Fruit fly (Drosophila melanogaster) whole organism, embryonic: Measurements from ENCODE around the gene CG7294.
A peak's percentile ranks its signal among the peaks of the same experiment; 100 is the strongest.

Source experiments
- ATbp ChIP-seq: fragments of 200-800 bp; sonication (Bioruptor generic); optimal IDR thresholded peaks from 2 replicates; lab custom pipeline; 2017; ENCODE audit warnings: missing biosample characterization, mild to moderate bottlenecking, missing genetic modification characterization, missing genetic modification reagents
- CG10462 ChIP-seq: fragments of 200-800 bp; sonication (Bioruptor generic); optimal IDR thresholded peaks from 2 replicates; lab custom pipeline; 2016; ENCODE audit warnings: missing biosample characterization, missing genetic modification characterization
- CG11085 ChIP-seq: fragments of 200-800 bp; sonication (Bioruptor generic); IDR thresholded peaks from 2 replicates; pipeline ENCODE4 v1.3.6; 2022; ENCODE audit warnings: missing biosample characterization, missing genetic modification characterization
- CG11247 ChIP-seq: fragments of 200-800 bp; sonication (Bioruptor generic); IDR thresholded peaks from 2 replicates; pipeline ENCODE4 v1.3.6; 2022; ENCODE audit warnings: missing biosample characterization, missing genetic modification characterization
- CG12219 ChIP-seq: fragments of 200-800 bp; sonication (Bioruptor generic); optimal IDR thresholded peaks from 3 replicates; lab custom pipeline; 2018; ENCODE audit warnings: missing biosample characterization, mild to moderate bottlenecking, missing genetic modification characterization
- CG14050 ChIP-seq: fragments of 200-800 bp; sonication (Bioruptor generic); IDR thresholded peaks from 3 replicates; pipeline ENCODE4 v1.3.6; 2022; ENCODE audit warnings: missing biosample characterization, missing genetic modification characterization
- CG14441 ChIP-seq: fragments of 200-800 bp; sonication (Bioruptor generic); IDR thresholded peaks from 2 replicates; pipeline ENCODE4 v1.3.6; 2022; ENCODE audit warnings: missing biosample characterization, missing genetic modification characterization
- CG14667 ChIP-seq: fragments of 200-800 bp; sonication (Bioruptor generic); IDR thresholded peaks from 2 replicates; pipeline ENCODE4 v1.3.6; 2022; ENCODE audit warnings: missing biosample characterization, missing genetic modification characterization
- CG14710 ChIP-seq: fragments of 200-800 bp; sonication (Bioruptor generic); optimal IDR thresholded peaks from 3 replicates; lab custom pipeline; 2019; ENCODE audit warnings: missing biosample characterization, mild to moderate bottlenecking, missing genetic modification characterization, moderate library complexity
- CG18011 ChIP-seq: fragments of 200-800 bp; sonication (Bioruptor generic); optimal IDR thresholded peaks from 2 replicates; lab custom pipeline; 2017; ENCODE audit warnings: missing biosample characterization, missing genetic modification characterization, mild to moderate bottlenecking, moderate library complexity, missing genotype
- CG2120 ChIP-seq: fragments of 200-800 bp; sonication (Bioruptor generic); optimal IDR thresholded peaks from 3 replicates; lab custom pipeline; 2016; ENCODE audit warnings: missing biosample characterization, missing genetic modification characterization
- CG30403 ChIP-seq: fragments of 200-800 bp; sonication (Bioruptor generic); optimal IDR thresholded peaks from 3 replicates; lab custom pipeline; 2016; ENCODE audit warnings: missing biosample characterization, missing genetic modification characterization
- CG30431 ChIP-seq: fragments of 200-800 bp; sonication (Bioruptor generic); optimal IDR thresholded peaks from 2 replicates; lab custom pipeline; 2017; ENCODE audit warnings: missing biosample characterization, missing genetic modification characterization
- CG4328 ChIP-seq: fragments of 200-800 bp; sonication (Bioruptor generic); optimal IDR thresholded peaks from 3 replicates; lab custom pipeline; 2017; ENCODE audit warnings: missing biosample characterization, missing genetic modification reagents, missing genetic modification characterization
- CG4730 ChIP-seq: fragments of 200-800 bp; sonication (Bioruptor generic); IDR thresholded peaks from 2 replicates; pipeline ENCODE4 v1.3.6; 2022; ENCODE audit warnings: missing biosample characterization, missing genetic modification characterization
- CG7786 ChIP-seq: fragments of 200-800 bp; sonication (Bioruptor generic); optimal IDR thresholded peaks from 2 replicates; lab custom pipeline; 2016; ENCODE audit warnings: missing biosample characterization, missing genetic modification characterization
- CG7963 ChIP-seq: fragments of 200-800 bp; sonication (Bioruptor generic); IDR thresholded peaks from 3 replicates; pipeline ENCODE4 v1.3.6; 2022; ENCODE audit warnings: missing biosample characterization, missing genetic modification characterization; ENCODE audit not compliant: partially characterized antibody
- HLH3B ChIP-seq: fragments of 200-800 bp; sonication (Bioruptor generic); IDR thresholded peaks from 2 replicates; pipeline ENCODE4 v1.3.6; 2022; ENCODE audit warnings: missing biosample characterization, missing genetic modification characterization
- HLH54F ChIP-seq: fragments of 200-800 bp; sonication (Bioruptor generic); optimal IDR thresholded peaks from 3 replicates; lab custom pipeline; 2016; ENCODE audit warnings: missing biosample characterization, missing genetic modification characterization
- Hand ChIP-seq: fragments of 200-800 bp; sonication (Bioruptor generic); optimal IDR thresholded peaks from 2 replicates; lab custom pipeline; 2017; ENCODE audit warnings: mild to moderate bottlenecking, missing biosample characterization, missing genetic modification reagents, missing genetic modification characterization
- Meics ChIP-seq: fragments of 200-800 bp; sonication (Bioruptor generic); optimal IDR thresholded peaks from 2 replicates; lab custom pipeline; 2017; ENCODE audit warnings: missing biosample characterization, mild to moderate bottlenecking, missing genetic modification characterization
- Optix ChIP-seq: fragments of 200-800 bp; sonication (Bioruptor generic); IDR thresholded peaks from 3 replicates; pipeline ENCODE4 v1.3.6; 2022; ENCODE audit warnings: missing biosample characterization, missing genetic modification characterization
- Stat92E ChIP-seq, 3 experiments: fragments of >200 bp in 2 of 3; fragments of 200-800 bp in 1 of 3; sonication (Bioruptor generic) in 1 of 3; optimal IDR thresholded peaks; 2 replicates each; lab custom pipeline; 2017 to 2019; ENCODE audit warnings: missing biosample characterization in 3 of 3, missing genetic modification characterization in 3 of 3, mild to moderate bottlenecking in 1 of 3, moderate library complexity in 1 of 3
- Taf1 ChIP-seq: fragments of 200-800 bp; sonication (Bioruptor generic); IDR thresholded peaks from 2 replicates; pipeline ENCODE4 v1.3.6; 2022; ENCODE audit warnings: missing biosample characterization, missing genetic modification characterization
- Vsx1 ChIP-seq: fragments of 200-800 bp; sonication (Bioruptor generic); optimal IDR thresholded peaks from 2 replicates; lab custom pipeline; 2017; ENCODE audit warnings: missing biosample characterization, mild to moderate bottlenecking, missing genetic modification characterization, missing genetic modification reagents
- ara ChIP-seq: fragments of 200-800 bp; sonication (Bioruptor generic); IDR thresholded peaks from 2 replicates; pipeline ENCODE4 v1.3.6; 2022; ENCODE audit warnings: missing biosample characterization, missing genetic modification characterization
- bcd ChIP-seq: fragments of 200-800 bp; sonication (Bioruptor generic); optimal IDR thresholded peaks from 2 replicates; lab custom pipeline; 2017; ENCODE audit warnings: missing biosample characterization, mild to moderate bottlenecking, missing genetic modification characterization
- bigmax ChIP-seq: fragments of 200-800 bp; sonication (Bioruptor generic); optimal IDR thresholded peaks from 2 replicates; lab custom pipeline; 2018; ENCODE audit warnings: missing biosample characterization, mild to moderate bottlenecking, missing genetic modification characterization
- bowl ChIP-seq: fragments of 200-800 bp; sonication (Bioruptor generic); IDR thresholded peaks from 2 replicates; pipeline ENCODE4 v1.3.6; 2022; ENCODE audit warnings: missing biosample characterization, missing genetic modification characterization
- bsh ChIP-seq, 2 experiments: fragments of 200-800 bp; sonication (Bioruptor generic); optimal IDR thresholded peaks; 2 replicates each; lab custom pipeline; 2017 to 2018; ENCODE audit warnings: mild to moderate bottlenecking in 2 of 2, missing biosample characterization in 2 of 2, missing genetic modification characterization in 2 of 2, moderate library complexity in 1 of 2
- cas ChIP-seq: fragments of 200-800 bp; sonication (Bioruptor generic); IDR thresholded peaks from 2 replicates; pipeline ENCODE4 v1.3.6; 2022; ENCODE audit warnings: missing biosample characterization, missing genetic modification characterization
- cato ChIP-seq: fragments of 200-800 bp; sonication (Bioruptor generic); optimal IDR thresholded peaks from 2 replicates; lab custom pipeline; 2016; ENCODE audit warnings: missing biosample characterization, missing genetic modification characterization, borderline replicate concordance
- caup ChIP-seq: fragments of 200-800 bp; sonication (Bioruptor generic); optimal IDR thresholded peaks from 3 replicates; lab custom pipeline; 2017; ENCODE audit warnings: missing biosample characterization, mild to moderate bottlenecking, missing genetic modification characterization, moderate library complexity; ENCODE audit not compliant: severe bottlenecking
- corto ChIP-seq: fragments of 200-800 bp; sonication (Bioruptor generic); optimal IDR thresholded peaks from 2 replicates; lab custom pipeline; 2016; ENCODE audit warnings: missing biosample characterization, mild to moderate bottlenecking, missing genetic modification characterization, moderate library complexity
- cwo ChIP-seq: fragments of 200-800 bp; sonication (Bioruptor generic); optimal IDR thresholded peaks from 3 replicates; lab custom pipeline; 2017; ENCODE audit warnings: missing biosample characterization, missing genetic modification characterization, mild to moderate bottlenecking, moderate library complexity, missing genetic modification reagents
- eve ChIP-seq, 2 experiments: fragments of >200 bp; optimal IDR thresholded peaks; 2 replicates each; lab custom pipeline; 2017; ENCODE audit warnings: missing biosample characterization in 2 of 2, missing genetic modification characterization in 2 of 2
- ewg ChIP-seq: fragments of 200-800 bp; sonication (Bioruptor generic); optimal IDR thresholded peaks from 3 replicates; lab custom pipeline; 2017; ENCODE audit warnings: mild to moderate bottlenecking, missing biosample characterization, missing genetic modification reagents, missing genetic modification characterization
- grau ChIP-seq: fragments of 200-800 bp; optimal IDR thresholded peaks from 3 replicates; lab custom pipeline; 2019; ENCODE audit warnings: missing biosample characterization, mild to moderate bottlenecking, missing genetic modification characterization, moderate library complexity
- inv ChIP-seq: fragments of 200-800 bp; sonication (Bioruptor generic); IDR thresholded peaks from 2 replicates; pipeline ENCODE4 v1.3.6; 2022; ENCODE audit warnings: missing biosample characterization, missing genetic modification characterization; ENCODE audit not compliant: partially characterized antibody
- klu ChIP-seq: fragments of 200-800 bp; sonication (Bioruptor generic); IDR thresholded peaks from 2 replicates; pipeline ENCODE4 v1.3.6; 2022; ENCODE audit warnings: missing biosample characterization, missing genetic modification characterization
- luna ChIP-seq: fragments of 200-800 bp; sonication (Bioruptor generic); optimal IDR thresholded peaks from 2 replicates; lab custom pipeline; 2016; ENCODE audit warnings: missing biosample characterization, missing genetic modification characterization
- mam ChIP-seq: fragments of 200-800 bp; sonication (Bioruptor generic); optimal IDR thresholded peaks from 3 replicates; lab custom pipeline; 2016; ENCODE audit warnings: missing biosample characterization, missing genetic modification characterization
- pros ChIP-seq: fragments of 200-800 bp; sonication (Bioruptor generic); optimal IDR thresholded peaks from 3 replicates; lab custom pipeline; 2019; ENCODE audit warnings: missing biosample characterization, mild to moderate bottlenecking, missing genetic modification characterization, moderate library complexity
- schlank ChIP-seq: fragments of 200-800 bp; sonication (Bioruptor generic); optimal IDR thresholded peaks from 2 replicates; lab custom pipeline; 2018; ENCODE audit warnings: missing biosample characterization, mild to moderate bottlenecking, missing genetic modification characterization
- sob ChIP-seq: fragments of 200-800 bp; sonication (Bioruptor generic); IDR thresholded peaks from 2 replicates; pipeline ENCODE4 v1.3.6; 2022; ENCODE audit warnings: missing biosample characterization, missing genetic modification characterization
- tin ChIP-seq: fragments of 200-800 bp; sonication (Bioruptor generic); optimal IDR thresholded peaks from 3 replicates; lab custom pipeline; 2016; ENCODE audit warnings: missing biosample characterization, missing genetic modification characterization
- vvl ChIP-seq: fragments of 200-800 bp; sonication (Bioruptor generic); IDR thresholded peaks from 2 replicates; pipeline ENCODE4 v1.3.6; 2022; ENCODE audit warnings: missing biosample characterization, missing genetic modification characterization
- yki ChIP-seq: fragments of >200 bp; optimal IDR thresholded peaks from 3 replicates; lab custom pipeline; 2018
- zf30C ChIP-seq: fragments of 200-800 bp; sonication (Bioruptor generic); optimal IDR thresholded peaks from 3 replicates; lab custom pipeline; 2018; ENCODE audit warnings: missing biosample characterization, mild to moderate bottlenecking, missing genetic modification characterization

The CG7294 gene

dm6 chr2L:10736993-10737756 lies 48.1 kb upstream of the CG7294 start, which contains the start of the genes Vha16-5 and CG12299 (continued):
- peak; percentile 55 for TF ChIP-seq Taf1
- TF ChIP-seq CG14441 (GFP tag; lab: Robert Waterston, UW) = peak; percentile 88
- TF ChIP-seq vvl (GFP tag; lab: Robert Waterston, UW) = peak; percentile 95
- TF ChIP-seq CG14710 (tag; lab: Kevin White, UChicago) = peak; percentile 76
- TF ChIP-seq mam (GFP tag; lab: Kevin White, UChicago) = peak; percentile 74
- peak; percentile 28 for TF ChIP-seq CG4328 (GFP tag; lab: Kevin White, UChicago)
- no peak for TF ChIP-seq corto
- TF ChIP-seq cwo (GFP tag; lab: Kevin White, UChicago) = no peak
- peak; percentile 69 for TF ChIP-seq CG11085 (GFP tag; lab: Robert Waterston, UW)
- TF ChIP-seq tin (GFP tag; lab: Kevin White, UChicago) = peak; percentile 96
- TF ChIP-seq ara (GFP tag; lab: Robert Waterston, UW) = peak; percentile 93
- TF ChIP-seq bigmax (GFP tag; lab: Kevin White, UChicago) = no peak
- TF ChIP-seq schlank (tag; lab: Kevin White, UChicago) = no peak
- TF ChIP-seq bsh (GFP tag; optimal IDR thresholded peaks at IDR 0.05; lab: Kevin White, UChicago) = peak in 1 of 2 experiments; percentile 80
- peak; percentile 86 for TF ChIP-seq CG4730
- peak; percentile 75 for TF ChIP-seq cas
- peak; percentile 93 for TF ChIP-seq HLH54F (GFP tag; lab: Kevin White, UChicago)
- peak; percentile 73 for TF ChIP-seq inv (GFP tag; lab: Robert Waterston, UW)
- TF ChIP-seq Hand (GFP tag; lab: Kevin White, UChicago) = no peak
- no peak for TF ChIP-seq luna
- TF ChIP-seq CG7963 = peak; percentile 86
- peak; percentile 70 for TF ChIP-seq CG10462 (GFP tag; lab: Kevin White, UChicago)
- TF ChIP-seq Meics (GFP tag; lab: Kevin White, UChicago) = peak; percentile 70
- TF ChIP-seq caup (GFP tag; lab: Kevin White, UChicago) = peak; percentile 63
- no peak for TF ChIP-seq yki (lab: Kevin White, UChicago)
- peak; percentile 88 for TF ChIP-seq CG11247
- TF ChIP-seq CG14667 (GFP tag; lab: Robert Waterston, UW) = peak; percentile 70
- no peak for TF ChIP-seq CG12219
- TF ChIP-seq pros (GFP tag; lab: Kevin White, UChicago) = no peak
- TF ChIP-seq CG2120 (GFP tag; lab: Kevin White, UChicago) = peak; percentile 93
- peak; percentile 74 for TF ChIP-seq ewg (GFP tag; lab: Kevin White, UChicago)
- TF ChIP-seq bcd (GFP tag; lab: Kevin White, UChicago) = peak; percentile 72
- no peak for TF ChIP-seq eve (GFP tag; optimal IDR thresholded peaks at IDR 0.05; lab: Kevin White, UChicago)
- TF ChIP-seq klu (GFP tag; lab: Robert Waterston, UW) = peak; percentile 54; the same call in 1 of the 2 replicates
- peak; percentile 82 for TF ChIP-seq bowl (GFP tag; lab: Robert Waterston, UW)
- TF ChIP-seq grau (tag; lab: Kevin White, UChicago) = peak; percentile 68
- TF ChIP-seq Optix (GFP tag; lab: Robert Waterston, UW) = peak; percentile 92
- TF ChIP-seq Vsx1 = no peak
- TF ChIP-seq CG14050 = peak; percentile 87
- TF ChIP-seq Stat92E (GFP tag; optimal IDR thresholded peaks at IDR 0.05; lab: Kevin White, UChicago) = no peak
- TF ChIP-seq CG18011 (GFP tag; lab: Kevin White, UChicago) = peak; percentile 83
- TF ChIP-seq CG30431 (GFP tag; lab: Kevin White, UChicago) = peak; percentile 54
- no peak for TF ChIP-seq zf30C (GFP tag; lab: Kevin White, UChicago)
- TF ChIP-seq HLH3B (GFP tag; lab: Robert Waterston, UW) = peak; percentile 93
- peak; percentile 96 for TF ChIP-seq sob (GFP tag; lab: Robert Waterston, UW)
- peak; percentile 93 for TF ChIP-seq CG30403
- peak; percentile 64 for TF ChIP-seq cato (GFP tag; lab: Kevin White, UChicago)
- TF ChIP-seq ATbp (GFP tag; lab: Kevin White, UChicago) = no peak
- TF ChIP-seq CG7786 = peak; percentile 86
